Worm (Caenorhabditis elegans): ENCODE results near the gene T02B11.8.

The T02B11.8 gene

DNA sequence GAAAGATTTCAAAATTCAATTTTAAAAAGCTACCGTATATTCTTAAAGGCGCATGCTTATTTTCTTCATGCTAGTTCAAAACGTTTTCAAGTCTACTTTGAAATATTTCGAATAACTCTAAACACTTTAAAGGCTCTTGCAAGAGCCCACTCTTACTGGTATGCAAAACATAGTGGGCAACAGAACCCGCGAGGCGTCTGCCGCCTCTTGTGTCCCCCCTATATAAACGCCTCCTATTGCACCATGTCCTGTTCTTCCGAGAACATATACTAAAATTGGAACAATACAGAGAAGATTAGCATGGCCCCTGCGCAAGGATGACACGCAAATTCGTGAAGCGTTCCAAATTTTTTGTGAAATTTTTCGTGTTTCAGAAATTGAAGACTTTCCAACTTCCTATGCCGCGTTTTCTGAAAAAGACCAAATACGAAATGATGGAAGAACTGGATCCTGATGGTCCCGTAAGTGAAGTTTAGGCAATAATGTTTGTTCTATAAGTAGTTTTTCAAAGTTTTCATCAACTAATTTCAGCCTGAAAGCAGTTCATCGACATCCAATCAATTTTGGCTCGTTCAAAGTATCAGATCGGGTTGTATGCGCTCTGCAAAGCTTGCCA lies 19.5 kb downstream of the T02B11.8 start (continued):
- TF ChIP-seq ceh-44 (GFP tag; IDR thresholded peaks at IDR 0.05) (0 out of 2 replicates have a peak, but pooled peaks have one; percentile 25), lin-38 (GFP tag; IDR thresholded peaks at IDR 0.05) (peak; percentile 74), vab-7 (GFP tag; IDR thresholded peaks at IDR 0.05) (peak; percentile 48; the same call in 1 of the 2 replicates), saeg-2 (GFP tag; IDR thresholded peaks at IDR 0.05) (0 out of 2 replicates have a peak, but pooled peaks have one; percentile 19), snpc-1.2 (GFP tag; IDR thresholded peaks at IDR 0.05) (peak; percentile 74), tra-1 (GFP tag; IDR thresholded peaks at IDR 0.05) (peak; percentile 40; the same call in 1 of the 2 replicates)

DNA sequence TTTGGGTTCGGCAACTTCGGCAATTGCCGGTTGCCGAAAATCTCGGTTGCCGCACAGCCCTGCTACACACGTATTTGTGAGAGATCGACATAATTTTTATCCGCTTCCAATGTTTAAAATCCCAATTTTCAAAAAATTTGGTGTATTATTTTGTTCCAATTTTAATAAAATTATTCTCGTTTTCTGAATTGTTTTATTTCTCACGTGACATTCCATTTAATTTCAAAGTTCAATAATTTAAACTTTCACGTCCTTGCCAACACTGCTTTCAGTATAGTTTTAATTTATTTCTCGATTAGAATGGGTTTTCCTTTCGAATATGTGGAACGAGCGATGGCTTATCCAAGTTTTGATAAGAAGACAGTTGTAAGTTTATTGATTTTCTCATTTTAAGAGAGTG lies 21.9 kb downstream of the T02B11.8 start, which contains the start of gene K09C6.2:
Gene K09C6.2 (plus strand): TSS at position 301 of the 400 bp plus-strand sequence.
- no peak for TF ChIP-seq dpl-1 (GFP tag; optimal IDR thresholded peaks at IDR 0.05)
- no peak for TF ChIP-seq F37D6.2 (tag; optimal IDR thresholded peaks at IDR 0.05)
- no peak for TF ChIP-seq hlh-11 (tag; optimal IDR thresholded peaks at IDR 0.05)
- TF ChIP-seq aly-2 (tag; optimal IDR thresholded peaks at IDR 0.05), result no peak
- no peak for TF ChIP-seq attf-4 (tag; optimal IDR thresholded peaks at IDR 0.05)
- TF ChIP-seq nhr-102 (tag; optimal IDR thresholded peaks at IDR 0.05), result no peak
- TF ChIP-seq hif-1 (tag; optimal IDR thresholded peaks at IDR 0.05), result no peak
- TF ChIP-seq mep-1 (tag; optimal IDR thresholded peaks at IDR 0.05), result no peak

DNA sequence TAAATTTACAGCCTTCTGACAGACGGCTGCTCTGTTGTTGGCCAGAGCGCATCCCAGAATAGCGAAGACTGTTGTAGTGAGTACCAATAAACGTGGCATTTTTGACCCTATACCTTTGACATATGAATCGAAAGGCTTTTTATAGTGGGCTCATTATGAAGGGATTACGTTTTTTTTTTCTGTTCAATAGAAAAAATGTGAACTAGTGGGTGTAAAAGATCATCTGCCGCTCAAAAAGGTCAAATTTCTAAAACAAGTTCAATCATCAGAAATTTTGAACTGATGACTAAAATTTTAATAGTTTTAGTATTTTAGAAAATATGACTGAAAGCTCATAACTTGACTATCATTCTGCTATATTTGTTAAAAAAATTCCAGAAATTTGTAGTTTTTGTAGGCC lies 23.5 kb downstream of the T02B11.8 start, which contains the start of gene K09C6.9:
Gene K09C6.9 (minus strand): TSS at position 101 of the 400 bp plus-strand sequence.
- TF ChIP-seq nhr-237 (tag; optimal IDR thresholded peaks at IDR 0.05), result no peak
- no peak for TF ChIP-seq madf-9 (GFP tag; conservative IDR thresholded peaks at IDR 0.05)
- no peak for TF ChIP-seq lin-1 (GFP tag; IDR thresholded peaks at IDR 0.05)
- no peak for TF ChIP-seq dve-1 (tag; optimal IDR thresholded peaks at IDR 0.05; ENCODE audit: insufficient read depth)
- no peak for TF ChIP-seq lin-29 (GFP tag; IDR thresholded peaks at IDR 0.05)
- TF ChIP-seq rbr-2 (tag; optimal IDR thresholded peaks at IDR 0.05), result no peak
- TF ChIP-seq mep-1 (tag; optimal IDR thresholded peaks at IDR 0.05), result no peak
- no peak for TF ChIP-seq dmd-8 (GFP tag; IDR thresholded peaks at IDR 0.05)
- TF ChIP-seq D1046.2 (GFP tag; IDR thresholded peaks at IDR 0.05), result no peak
- TF ChIP-seq lin-39 (tag; optimal IDR thresholded peaks at IDR 0.05), result no peak
- TF ChIP-seq sdz-12 (GFP tag; optimal IDR thresholded peaks at IDR 0.05), result no peak
- TF ChIP-seq daf-12 (tag; optimal IDR thresholded peaks at IDR 0.05), result no peak
- TF ChIP-seq zag-1 (tag; optimal IDR thresholded peaks at IDR 0.05), result no peak
- no peak for TF ChIP-seq mes-2 (tag; optimal IDR thresholded peaks at IDR 0.05; ENCODE audit: poor library complexity, severe bottlenecking)
- TF ChIP-seq duxl-1 (tag; optimal IDR thresholded peaks at IDR 0.05; ENCODE audit: poor library complexity), result no peak
- TF ChIP-seq unc-130 (GFP tag; optimal IDR thresholded peaks at IDR 0.05), result no peak
- no peak for TF ChIP-seq ceh-28 (tag; optimal IDR thresholded peaks at IDR 0.05)
- TF ChIP-seq dpl-1 (GFP tag; optimal IDR thresholded peaks at IDR 0.05), result no peak
- no peak for TF ChIP-seq php-3 (GFP tag; IDR thresholded peaks at IDR 0.05)
- TF ChIP-seq zip-2 (tag; optimal IDR thresholded peaks at IDR 0.05), result no peak

DNA sequence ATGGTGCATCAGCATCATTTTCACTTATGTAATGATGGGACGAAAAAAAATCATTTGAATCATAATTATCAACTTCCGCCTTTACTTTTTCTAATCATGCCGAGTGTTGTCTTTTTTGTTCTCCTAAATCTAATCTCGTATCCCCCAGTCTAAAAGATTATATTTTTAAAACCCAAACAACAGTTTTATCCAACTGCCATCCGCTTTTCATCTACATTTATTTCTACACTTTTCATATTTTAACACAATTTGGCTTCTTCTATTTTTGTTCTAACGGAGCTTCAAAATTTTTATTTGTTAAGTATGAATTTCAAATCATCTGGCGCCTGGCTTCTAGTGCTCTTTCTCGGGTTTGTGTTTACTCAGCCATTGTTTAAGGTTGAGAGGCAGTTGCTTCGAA lies 26.3 kb downstream of the T02B11.8 start, which contains the start of gene K09C6.3:
Gene K09C6.3 (plus strand): TSS at position 301 of the 400 bp plus-strand sequence.
- TF ChIP-seq ceh-44 (GFP tag; IDR thresholded peaks at IDR 0.05) (no peak), gei-8 (GFP tag; optimal IDR thresholded peaks at IDR 0.05) (no peak), lin-1 (GFP tag; IDR thresholded peaks at IDR 0.05) (no peak), Y75B8A.6 (GFP tag; IDR thresholded peaks at IDR 0.05) (no peak)
